Worm (Caenorhabditis elegans) whole organism, young adult: ENCODE results near the gene ccch-2.

Source experiments
- B0336.3 ChIP-seq: fragments of 200-800 bp; sonication (Bioruptor generic); IDR thresholded peaks from 2 replicates; pipeline ENCODE4 v1.3.6; 2022; ENCODE audit warnings: missing genetic modification characterization, missing compliant biosample characterization
- F49E8.2 ChIP-seq: sonication (generic microtip); optimal IDR thresholded peaks from 3 replicates; lab custom pipeline; 2017; ENCODE audit warnings: missing genetic modification characterization, mild to moderate bottlenecking, missing compliant biosample characterization, antibody characterized with exemption, moderate library complexity; ENCODE audit not compliant: insufficient read depth
- F57A8.1 ChIP-seq: fragments of 200-800 bp; sonication (Bioruptor generic); optimal IDR thresholded peaks from 2 replicates; lab custom pipeline; 2018; ENCODE audit warnings: mild to moderate bottlenecking, missing genetic modification characterization, moderate library complexity, missing compliant biosample characterization
- K11D2.4 ChIP-seq: fragments of 200-800 bp; sonication (Bioruptor generic); IDR thresholded peaks from 2 replicates; pipeline ENCODE4 v1.3.6; 2022; ENCODE audit warnings: missing genetic modification reagents, missing genetic modification characterization, missing compliant biosample characterization
- T07F8.4 ChIP-seq: sonication (generic microtip); optimal IDR thresholded peaks from 2 replicates; lab custom pipeline; 2016; ENCODE audit warnings: mild to moderate bottlenecking, missing genetic modification characterization, moderate library complexity, missing compliant biosample characterization
- Y67H2A.10 ChIP-seq: fragments of 200-800 bp; sonication (Bioruptor generic); conservative IDR thresholded peaks from 2 replicates; pipeline ENCODE4 v1.3.6; 2022; ENCODE audit warnings: missing genetic modification reagents, missing genetic modification characterization, missing compliant biosample characterization
- Y79H2A.3 ChIP-seq: fragments of 200-800 bp; sonication (Bioruptor generic); conservative IDR thresholded peaks from 2 replicates; pipeline ENCODE4 v1.3.6; 2022; ENCODE audit warnings: missing genetic modification reagents, missing genetic modification characterization, missing compliant biosample characterization
- Y95B8A.8 ChIP-seq: fragments of 200-800 bp; sonication (Bioruptor generic); IDR thresholded peaks from 2 replicates; pipeline ENCODE4 v1.3.6; 2022; ENCODE audit warnings: missing genetic modification reagents, missing genetic modification characterization, missing compliant biosample characterization
- ZK185.1 ChIP-seq: sonication (generic microtip); optimal IDR thresholded peaks from 2 replicates; lab custom pipeline; 2016; ENCODE audit warnings: mild to moderate bottlenecking, missing genetic modification characterization, missing compliant biosample characterization; ENCODE audit not compliant: poor library complexity, severe bottlenecking
- akir-1 ChIP-seq: fragments of 200-800 bp; sonication (Bioruptor generic); optimal IDR thresholded peaks from 2 replicates; lab custom pipeline; 2018; ENCODE audit warnings: mild to moderate bottlenecking, missing genetic modification characterization, moderate library complexity, missing compliant biosample characterization
- aptf-2 ChIP-seq: fragments of 200-800 bp; sonication (Bioruptor generic); conservative IDR thresholded peaks from 2 replicates; pipeline ENCODE4 v1.3.6; 2022; ENCODE audit warnings: missing genetic modification reagents, missing genetic modification characterization, missing compliant biosample characterization
- atf-7 ChIP-seq: sonication (generic microtip); optimal IDR thresholded peaks from 2 replicates; lab custom pipeline; 2017; ENCODE audit warnings: mild to moderate bottlenecking, missing genetic modification characterization, missing compliant biosample characterization
- attf-5 ChIP-seq: fragments of 200-800 bp; sonication (Bioruptor generic); optimal IDR thresholded peaks from 2 replicates; lab custom pipeline; 2018; ENCODE audit warnings: mild to moderate bottlenecking, missing genetic modification characterization, missing compliant biosample characterization
- bed-2 ChIP-seq: fragments of 200-800 bp; sonication (Bioruptor generic); IDR thresholded peaks from 2 replicates; pipeline ENCODE4 v1.3.6; 2022; ENCODE audit warnings: missing genetic modification reagents, missing genetic modification characterization, missing compliant biosample characterization
- cebp-1 ChIP-seq, 2 experiments: fragments of 200-800 bp in 1 of 2; sonication (Bioruptor generic) in 1 of 2; sonication (generic microtip) in 1 of 2; IDR thresholded peaks in 1 of 2; optimal IDR thresholded peaks in 1 of 2; 2 replicates each; pipeline versions ENCODE4 v1.3.6 to Lab custom; 2017 to 2022; ENCODE audit warnings: missing compliant biosample characterization in 2 of 2, missing genetic modification characterization in 2 of 2, mild to moderate bottlenecking in 1 of 2, missing genetic modification reagents in 1 of 2, moderate library complexity in 1 of 2
- ceh-100 ChIP-seq: fragments of 200-800 bp; sonication (Bioruptor generic); IDR thresholded peaks from 2 replicates; pipeline ENCODE4 v1.3.6; 2022; ENCODE audit warnings: missing genetic modification reagents, missing genetic modification characterization, missing compliant biosample characterization
- ceh-40 ChIP-seq: fragments of 200-800 bp; sonication (Bioruptor generic); IDR thresholded peaks from 2 replicates; pipeline ENCODE4 v1.3.6; 2022; ENCODE audit warnings: missing genetic modification characterization, missing compliant biosample characterization
- ceh-58 ChIP-seq: fragments of 200-800 bp; sonication (Bioruptor generic); IDR thresholded peaks from 2 replicates; pipeline ENCODE4 v1.3.6; 2022; ENCODE audit warnings: missing genetic modification characterization, missing compliant biosample characterization
- ceh-91 ChIP-seq: fragments of 200-800 bp; sonication (Bioruptor generic); IDR thresholded peaks from 2 replicates; pipeline ENCODE4 v1.3.6; 2022; ENCODE audit warnings: missing genetic modification reagents, missing genetic modification characterization, missing compliant biosample characterization
- dpl-1 ChIP-seq: fragments of 150-350 bp; optimal IDR thresholded peaks from 2 replicates; lab custom pipeline; 2014; ENCODE audit warnings: missing biosample characterization, missing genetic modification reagents, missing genetic modification characterization
- gei-17 ChIP-seq: fragments of 200-800 bp; sonication (Bioruptor generic); optimal IDR thresholded peaks from 2 replicates; lab custom pipeline; 2018; ENCODE audit warnings: mild to moderate bottlenecking, missing genetic modification characterization, missing compliant biosample characterization
- hsf-1 ChIP-seq: fragments of 200-800 bp; sonication (Bioruptor generic); IDR thresholded peaks from 2 replicates; pipeline ENCODE4 v1.3.6; 2022; ENCODE audit warnings: missing genetic modification reagents, missing genetic modification characterization, missing compliant biosample characterization
- lin-26 ChIP-seq: fragments of 200-800 bp; sonication (Bioruptor generic); IDR thresholded peaks from 2 replicates; pipeline ENCODE4 v1.3.6; 2022; ENCODE audit warnings: missing genetic modification reagents, missing genetic modification characterization, missing compliant biosample characterization
- lin-35 ChIP-seq, 3 experiments: fragments of 150-350 bp in 2 of 3; sonication (generic microtip) in 1 of 3; optimal IDR thresholded peaks; 2 replicates each; lab custom pipeline; 2014 to 2018; ENCODE audit warnings: missing biosample characterization in 3 of 3, missing genetic modification characterization in 3 of 3, missing genetic modification reagents in 3 of 3
- lsy-27 ChIP-seq: sonication (generic microtip); optimal IDR thresholded peaks from 2 replicates; lab custom pipeline; 2017; ENCODE audit warnings: missing genetic modification characterization, mild to moderate bottlenecking, missing compliant biosample characterization, antibody characterized with exemption, missing genotype, borderline replicate concordance; ENCODE audit not compliant: insufficient read depth
- mcd-1 ChIP-seq: fragments of 200-800 bp; sonication (Bioruptor generic); IDR thresholded peaks from 2 replicates; pipeline ENCODE4 v1.3.6; 2022; ENCODE audit warnings: missing genetic modification reagents, missing genetic modification characterization, missing compliant biosample characterization
- mel-28 ChIP-seq: sonication (generic microtip); optimal IDR thresholded peaks from 2 replicates; lab custom pipeline; 2016; ENCODE audit warnings: borderline replicate concordance, mild to moderate bottlenecking, missing genetic modification characterization, missing compliant biosample characterization
- nfya-2 ChIP-seq: fragments of 200-800 bp; sonication (Bioruptor generic); IDR thresholded peaks from 2 replicates; pipeline ENCODE4 v1.3.6; 2022; ENCODE audit warnings: missing genetic modification reagents, missing genetic modification characterization, missing compliant biosample characterization
- nfyb-1 ChIP-seq: fragments of 200-800 bp; sonication (Bioruptor generic); IDR thresholded peaks from 2 replicates; pipeline ENCODE4 v1.3.6; 2022; ENCODE audit warnings: missing genetic modification reagents, missing genetic modification characterization, missing compliant biosample characterization
- pha-4 ChIP-seq: fragments of 150-350 bp; sonication (generic microtip); optimal IDR thresholded peaks from 2 replicates; lab custom pipeline; 2014; ENCODE audit warnings: missing biosample characterization, missing genetic modification reagents, missing genetic modification characterization
- rcor-1 ChIP-seq: fragments of 200-800 bp; sonication (Bioruptor generic); IDR thresholded peaks from 2 replicates; pipeline ENCODE4 v1.3.6; 2022; ENCODE audit warnings: missing genetic modification reagents, missing genetic modification characterization, missing compliant biosample characterization
- snpc-1.1 ChIP-seq: sonication (generic microtip); optimal IDR thresholded peaks from 2 replicates; lab custom pipeline; 2017; ENCODE audit warnings: missing genetic modification characterization, mild to moderate bottlenecking, missing compliant biosample characterization, antibody characterized with exemption, moderate library complexity, missing genotype, missing genetic modification reagents; ENCODE audit not compliant: insufficient read depth
- snpc-1.3 ChIP-seq: sonication (generic microtip); optimal IDR thresholded peaks from 2 replicates; lab custom pipeline; 2017; ENCODE audit warnings: missing genetic modification characterization, mild to moderate bottlenecking, missing compliant biosample characterization, antibody characterized with exemption, moderate library complexity, missing genotype, missing genetic modification reagents; ENCODE audit not compliant: insufficient read depth
- snpc-3.4 ChIP-seq: sonication (generic microtip); optimal IDR thresholded peaks from 2 replicates; lab custom pipeline; 2017; ENCODE audit warnings: missing genetic modification characterization, mild to moderate bottlenecking, missing compliant biosample characterization, antibody characterized with exemption, moderate library complexity, missing genotype, missing genetic modification reagents
- tbx-9 ChIP-seq: sonication (generic microtip); optimal IDR thresholded peaks from 2 replicates; lab custom pipeline; 2016; ENCODE audit warnings: borderline replicate concordance, missing genetic modification characterization, inconsistent platforms, missing compliant biosample characterization
- tlf-1 ChIP-seq: fragments of 200-800 bp; sonication (Bioruptor generic); optimal IDR thresholded peaks from 2 replicates; lab custom pipeline; 2018; ENCODE audit warnings: mild to moderate bottlenecking, missing genetic modification characterization, missing compliant biosample characterization
- xnd-1 ChIP-seq: sonication (generic microtip); optimal IDR thresholded peaks from 2 replicates; lab custom pipeline; 2016; ENCODE audit warnings: missing genotype, missing genetic modification reagents, missing genetic modification characterization, missing compliant biosample characterization
- ztf-28 ChIP-seq: fragments of 200-800 bp; sonication (Bioruptor generic); IDR thresholded peaks from 2 replicates; pipeline ENCODE4 v1.3.6; 2022; ENCODE audit warnings: missing genetic modification reagents, missing genetic modification characterization, missing compliant biosample characterization
- ztf-6 ChIP-seq: fragments of 200-800 bp; sonication (Bioruptor generic); IDR thresholded peaks from 2 replicates; pipeline ENCODE4 v1.3.6; 2022; ENCODE audit warnings: missing genetic modification reagents, missing genetic modification characterization, missing compliant biosample characterization

ccch-2 gene

ce11 chrIV:16238555-16238954 is 39.4 kb upstream of the ccch-2 start, which contains the start of gene srw-61:
TSS of gene srw-61 (minus strand) at chrIV:16238655.
- TF ChIP-seq snpc-3.4 (tag; lab: Kevin White, UChicago) (no peak), akir-1 (no peak), ceh-40 (GFP tag; lab: Robert Waterston, UW) (no peak), T07F8.4 (tag; lab: Kevin White, UChicago) (no peak), gei-17 (no peak), atf-7 (no peak), mcd-1 (no peak), nfyb-1 (GFP tag; lab: Robert Waterston, UW) (no peak), pha-4 (no peak), aptf-2 (GFP tag; lab: Robert Waterston, UW) (no peak), ztf-6 (no peak), hsf-1 (no peak), ceh-58 (no peak), Y79H2A.3 (GFP tag; lab: Robert Waterston, UW) (no peak), F49E8.2 (no peak), K11D2.4 (GFP tag; lab: Robert Waterston, UW) (no peak), B0336.3 (GFP tag; lab: Robert Waterston, UW) (no peak)

- no peak for TF ChIP-seq lin-26 (GFP tag; lab: Robert Waterston, UW)
- no peak for TF ChIP-seq ZK185.1 (tag; lab: Kevin White, UChicago)
- TF ChIP-seq ceh-100, result no peak
Measured at ce11 chrIV:16247131-16247530, 30.9 kb upstream of the ccch-2 start, which contains the start of gene F38C2.1. TSS of gene F38C2.1 (plus strand) at chrIV:16247431.

ce11 chrIV:16254464-16254863 is 23.5 kb upstream of the ccch-2 start, which contains the start of gene hlh-17:
TSS of gene hlh-17 (plus strand) at chrIV:16254764.
- TF ChIP-seq bed-2 (GFP tag; lab: Robert Waterston, UW) (no peak), ceh-58 (no peak), lin-35 (GFP tag; optimal IDR thresholded peaks at IDR 0.05; lab: Kevin White, UChicago) (no peak), snpc-1.3 (tag; lab: Kevin White, UChicago) (no peak), tlf-1 (GFP tag; lab: Kevin White, UChicago) (no peak), tbx-9 (no peak), ceh-91 (no peak), dpl-1 (GFP tag; lab: Kevin White, UChicago) (no peak), pha-4 (no peak), ZK185.1 (tag; lab: Kevin White, UChicago) (no peak), Y79H2A.3 (GFP tag; lab: Robert Waterston, UW) (no peak), nfyb-1 (GFP tag; lab: Robert Waterston, UW) (no peak), ztf-28 (GFP tag; lab: Robert Waterston, UW) (no peak), cebp-1 (GFP tag; IDR thresholded peaks at IDR 0.05; lab: Robert Waterston, UW) (no peak), cebp-1 (tag; optimal IDR thresholded peaks at IDR 0.05; lab: Kevin White, UChicago) (no peak), Y67H2A.10 (GFP tag; lab: Robert Waterston, UW) (no peak), snpc-1.1 (tag; lab: Kevin White, UChicago) (no peak), Y95B8A.8 (GFP tag; lab: Robert Waterston, UW) (no peak)

- TF ChIP-seq F57A8.1 (GFP tag; lab: Kevin White, UChicago) (no peak), K11D2.4 (GFP tag; lab: Robert Waterston, UW) (no peak), mel-28 (tag; lab: Kevin White, UChicago) (no peak), ceh-58 (no peak), attf-5 (GFP tag; lab: Kevin White, UChicago) (no peak), lsy-27 (tag; lab: Kevin White, UChicago) (no peak), ceh-40 (GFP tag; lab: Robert Waterston, UW) (no peak), rcor-1 (GFP tag; lab: Robert Waterston, UW) (no peak), nfya-2 (GFP tag; lab: Robert Waterston, UW) (no peak), mcd-1 (no peak), xnd-1 (no peak), tlf-1 (GFP tag; lab: Kevin White, UChicago) (no peak)
- TF ChIP-seq, all 124 proteins: peak for 0
Measured at ce11 chrIV:16257330-16257729, 20.7 kb upstream of the ccch-2 start, which contains the start of gene hlh-31. TSS of gene hlh-31 (plus strand) at chrIV:16257630.
